Worm (Caenorhabditis elegans) whole organism, young adult: Measurements from ENCODE around the gene F56A11.4.

Source experiments
- B0336.3 ChIP-seq: fragments of 200-800 bp; sonication (Bioruptor generic); IDR thresholded peaks from 2 replicates; pipeline ENCODE4 v1.3.6; 2022; ENCODE audit warnings: missing genetic modification characterization, missing compliant biosample characterization
- F10E7.11 ChIP-seq: sonication (generic microtip); optimal IDR thresholded peaks from 2 replicates; lab custom pipeline; 2017; ENCODE audit warnings: mild to moderate bottlenecking, missing genetic modification characterization, moderate library complexity, missing compliant biosample characterization
- F22D6.2 ChIP-seq: sonication (generic microtip); optimal IDR thresholded peaks from 2 replicates; lab custom pipeline; 2016; ENCODE audit warnings: mild to moderate bottlenecking, missing genetic modification characterization, missing compliant biosample characterization
- akir-1 ChIP-seq: fragments of 200-800 bp; sonication (Bioruptor generic); optimal IDR thresholded peaks from 2 replicates; lab custom pipeline; 2018; ENCODE audit warnings: mild to moderate bottlenecking, missing genetic modification characterization, moderate library complexity, missing compliant biosample characterization
- egl-18 ChIP-seq: fragments of 200-800 bp; sonication (Bioruptor generic); IDR thresholded peaks from 2 replicates; pipeline ENCODE4 v1.3.6; 2022; ENCODE audit warnings: missing genetic modification reagents, missing genetic modification characterization, missing compliant biosample characterization
- ekl-4 ChIP-seq: fragments of 200-800 bp; sonication (Bioruptor generic); IDR thresholded peaks from 2 replicates; pipeline ENCODE4 v1.3.6; 2022; ENCODE audit warnings: missing genetic modification reagents, missing genetic modification characterization, missing compliant biosample characterization
- hrde-1 ChIP-seq: sonication (generic microtip); optimal IDR thresholded peaks from 2 replicates; lab custom pipeline; 2016; ENCODE audit warnings: missing genetic modification characterization, mild to moderate bottlenecking, missing compliant biosample characterization, moderate library complexity, missing genotype, missing genetic modification reagents, borderline replicate concordance
- lsy-27 ChIP-seq: sonication (generic microtip); optimal IDR thresholded peaks from 2 replicates; lab custom pipeline; 2017; ENCODE audit warnings: missing genetic modification characterization, mild to moderate bottlenecking, missing compliant biosample characterization, antibody characterized with exemption, missing genotype, borderline replicate concordance; ENCODE audit not compliant: insufficient read depth
- nhr-179 ChIP-seq: sonication (generic microtip); optimal IDR thresholded peaks from 2 replicates; lab custom pipeline; 2016; ENCODE audit warnings: mild to moderate bottlenecking, missing genetic modification characterization, missing compliant biosample characterization
- pha-4 ChIP-seq: fragments of 150-350 bp; sonication (generic microtip); optimal IDR thresholded peaks from 2 replicates; lab custom pipeline; 2014; ENCODE audit warnings: missing biosample characterization, missing genetic modification reagents, missing genetic modification characterization
- snpc-4 ChIP-seq, 5 experiments: fragments of 150-350 bp in 1 of 5; sonication (generic microtip) in 4 of 5; optimal IDR thresholded peaks; 2 replicates each; lab custom pipeline; 2014 to 2018; ENCODE audit warnings: missing genetic modification characterization in 5 of 5, missing biosample characterization in 3 of 5, antibody characterized with exemption in 2 of 5, mild to moderate bottlenecking in 2 of 5, missing compliant biosample characterization in 2 of 5, missing genotype in 2 of 5, moderate library complexity in 2 of 5, missing genetic modification reagents in 1 of 5
- sptf-2 ChIP-seq: fragments of 200-800 bp; sonication (Bioruptor generic); optimal IDR thresholded peaks from 2 replicates; lab custom pipeline; 2018; ENCODE audit warnings: mild to moderate bottlenecking, missing genetic modification characterization, missing compliant biosample characterization
- unc-62 ChIP-seq: fragments of 150-350 bp; optimal IDR thresholded peaks from 2 replicates; lab custom pipeline; 2014; ENCODE audit warnings: missing biosample characterization, missing genetic modification reagents, missing genetic modification characterization

ce11 chrIV:548000-548399 lies at the start of gene F56A11.4:
- no peak for TF ChIP-seq egl-18 (GFP tag; lab: Robert Waterston, UW)
- no peak for TF ChIP-seq F10E7.11
- TF ChIP-seq pha-4 (tag; lab: Kevin White, UChicago): no peak
- no peak for TF ChIP-seq ekl-4 (GFP tag; lab: Robert Waterston, UW)
- no peak for TF ChIP-seq snpc-4 (GFP tag; optimal IDR thresholded peaks at IDR 0.05; lab: Kevin White, UChicago)
- no peak for TF ChIP-seq snpc-4 (tag; optimal IDR thresholded peaks at IDR 0.05; lab: Kevin White, UChicago)
- TF ChIP-seq B0336.3 (GFP tag; lab: Robert Waterston, UW): no peak
- TF ChIP-seq F22D6.2 (tag; lab: Kevin White, UChicago): no peak
- TF ChIP-seq unc-62 (GFP tag; lab: Kevin White, UChicago): no peak
- TF ChIP-seq sptf-2 (GFP tag; lab: Kevin White, UChicago): no peak
- no peak for TF ChIP-seq hrde-1 (tag; lab: Kevin White, UChicago)
- TF ChIP-seq lsy-27 (tag; lab: Kevin White, UChicago): no peak
- TF ChIP-seq akir-1 (GFP tag; lab: Kevin White, UChicago): no peak
- no peak for TF ChIP-seq nhr-179 (tag; lab: Kevin White, UChicago)
